Fruit fly (Drosophila melanogaster): Measurements from ENCODE around the gene dpy.

The dpy gene

DNA sequence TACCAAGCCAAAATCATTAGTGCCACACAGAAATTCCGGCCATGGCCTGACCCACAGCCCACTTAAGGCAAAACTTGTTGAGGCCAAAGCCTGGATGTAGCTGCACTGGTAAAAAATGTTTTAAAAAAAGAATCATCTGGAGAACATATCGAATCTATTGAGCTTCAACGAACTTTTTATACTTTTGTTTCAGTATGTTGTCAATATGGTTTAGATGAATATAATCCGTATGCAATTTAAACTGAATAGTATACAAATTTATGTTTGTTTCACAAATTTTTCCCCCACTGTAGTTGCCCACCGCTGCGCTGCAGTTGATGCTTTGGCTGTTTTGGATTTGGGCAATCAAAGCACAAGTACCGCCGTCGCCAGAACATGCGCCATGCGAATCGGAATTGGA lies 21.3 kb upstream of the dpy start (continued):
- TF ChIP-seq Sox14 (GFP tag; optimal IDR thresholded peaks at IDR 0.05) (peak; percentile 16), vri (GFP tag; optimal IDR thresholded peaks at IDR 0.05) (peak; percentile 16), Gug (GFP tag; IDR thresholded peaks at IDR 0.05) (no peak), net (GFP tag; optimal IDR thresholded peaks at IDR 0.05) (peak; percentile 11), CG3032 (tag; optimal IDR thresholded peaks at IDR 0.05) (no peak), Sox102F (GFP tag; optimal IDR thresholded peaks at IDR 0.05) (peak; percentile 22), Ets21C (GFP tag; optimal IDR thresholded peaks at IDR 0.05) (no peak), svp (GFP tag) (peak; percentile 70), CG10669 (GFP tag; optimal IDR thresholded peaks at IDR 0.05) (no peak), fkh (GFP tag; optimal IDR thresholded peaks at IDR 0.05) (no peak), Met (GFP tag; optimal IDR thresholded peaks at IDR 0.05) (peak; percentile 45), Lpt (GFP tag; optimal IDR thresholded peaks at IDR 0.05) (peak; percentile 27), esn (GFP tag; optimal IDR thresholded peaks at IDR 0.05) (peak; percentile 18), CG9139 (GFP tag; optimal IDR thresholded peaks at IDR 0.05) (no peak), CG31627 (GFP tag; optimal IDR thresholded peaks at IDR 0.05) (peak; percentile 14), CG6792 (GFP tag; optimal IDR thresholded peaks at IDR 0.05) (no peak), eg (GFP tag; IDR thresholded peaks at IDR 0.05) (0 out of 3 replicates have a peak, but pooled peaks have one; percentile 22), CG11762 (GFP tag; optimal IDR thresholded peaks at IDR 0.05; ENCODE audit: insufficient read depth) (no peak), Hr4 (GFP tag; optimal IDR thresholded peaks at IDR 0.05) (peak; percentile 58), lz (GFP tag; optimal IDR thresholded peaks at IDR 0.05) (no peak), acj6 (GFP tag; optimal IDR thresholded peaks at IDR 0.05) (peak; percentile 15), CG11902 (GFP tag; optimal IDR thresholded peaks at IDR 0.05) (no peak)

DNA sequence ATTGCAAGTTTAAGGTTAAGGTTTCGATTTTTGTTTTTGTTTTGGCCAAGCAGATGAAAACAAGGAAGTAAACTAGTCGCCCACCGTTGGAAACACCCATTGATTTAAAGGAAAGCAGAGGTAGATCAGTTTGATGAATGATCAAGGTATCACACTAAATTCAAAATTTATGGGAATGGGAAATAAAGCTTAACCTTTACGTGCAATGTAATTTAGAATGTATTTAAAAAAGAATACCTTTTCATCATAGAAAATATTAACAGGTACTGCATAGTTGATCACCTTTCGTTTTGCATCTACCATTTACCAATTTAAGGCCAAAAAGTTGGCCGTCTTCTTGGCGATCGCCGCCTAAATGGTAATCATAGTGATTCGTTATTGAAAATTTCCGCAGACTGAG lies 18.9 kb upstream of the dpy start:
- peak; percentile 34 for TF ChIP-seq Eip75B (GFP tag; optimal IDR thresholded peaks at IDR 0.05)
- TF ChIP-seq Lpt (GFP tag; optimal IDR thresholded peaks at IDR 0.05), result peak; percentile 29
- peak; percentile 14 for TF ChIP-seq esn (GFP tag; optimal IDR thresholded peaks at IDR 0.05)
- TF ChIP-seq ss (GFP tag; optimal IDR thresholded peaks at IDR 0.05), result no peak
- no peak for TF ChIP-seq Blimp-1 (GFP tag; optimal IDR thresholded peaks at IDR 0.05)
- TF ChIP-seq CG6276 (GFP tag; optimal IDR thresholded peaks at IDR 0.05), result no peak
- TF ChIP-seq eg (GFP tag; IDR thresholded peaks at IDR 0.05), result peak; percentile 44; the same call in 1 of the 3 replicates
- peak; percentile 30; the same call in 1 of the 3 replicates for TF ChIP-seq CG8119 (GFP tag; IDR thresholded peaks at IDR 0.05)
- peak; percentile 50 for TF ChIP-seq achi (GFP tag; optimal IDR thresholded peaks at IDR 0.05)
- TF ChIP-seq fd85E (GFP tag; optimal IDR thresholded peaks at IDR 0.05), result no peak
- peak; percentile 55; the same call in 2 of the 3 replicates for TF ChIP-seq CG6163 (GFP tag; IDR thresholded peaks at IDR 0.05)
- peak; percentile 61 for TF ChIP-seq CG15336 (GFP tag; IDR thresholded peaks at IDR 0.05)
- TF ChIP-seq CG32006 (GFP tag; optimal IDR thresholded peaks at IDR 0.05), result peak; percentile 64
- peak; percentile 65 for TF ChIP-seq Eip78C (GFP tag)
- no peak for TF ChIP-seq CG3032 (tag; optimal IDR thresholded peaks at IDR 0.05)
- no peak for TF ChIP-seq Ets96B (tag; optimal IDR thresholded peaks at IDR 0.05)
- TF ChIP-seq Sox102F (GFP tag; optimal IDR thresholded peaks at IDR 0.05), result no peak
- TF ChIP-seq Sox14 (GFP tag; optimal IDR thresholded peaks at IDR 0.05), result peak; percentile 35
- no peak for TF ChIP-seq CG6854 (GFP tag; optimal IDR thresholded peaks at IDR 0.05)
- TF ChIP-seq OdsH (GFP tag; optimal IDR thresholded peaks at IDR 0.05), result peak; percentile 19
- no peak for TF ChIP-seq Met (GFP tag; optimal IDR thresholded peaks at IDR 0.05)
- TF ChIP-seq topi (GFP tag; optimal IDR thresholded peaks at IDR 0.05), result no peak
- no peak for TF ChIP-seq fd59A (GFP tag; optimal IDR thresholded peaks at IDR 0.05)
- TF ChIP-seq Hr39 (GFP tag; optimal IDR thresholded peaks at IDR 0.05), result peak; percentile 28
- no peak for TF ChIP-seq CG8632 (GFP tag; optimal IDR thresholded peaks at IDR 0.05)
- no peak for TF ChIP-seq Ets21C (GFP tag; optimal IDR thresholded peaks at IDR 0.05)
- no peak for TF ChIP-seq Gug (GFP tag; IDR thresholded peaks at IDR 0.05)
- peak; percentile 39 for TF ChIP-seq CG3919 (GFP tag; optimal IDR thresholded peaks at IDR 0.05)
- peak; percentile 47 for TF ChIP-seq svp (GFP tag)
- TF ChIP-seq Smox (GFP tag; optimal IDR thresholded peaks at IDR 0.05), result no peak
- peak; percentile 45 for TF ChIP-seq CG10631 (GFP tag; optimal IDR thresholded peaks at IDR 0.05)
- TF ChIP-seq CG4318 (GFP tag; optimal IDR thresholded peaks at IDR 0.05), result peak; percentile 10
- TF ChIP-seq Hr4 (GFP tag; optimal IDR thresholded peaks at IDR 0.05), result peak; percentile 64
- peak; percentile 30 for TF ChIP-seq acj6 (GFP tag; optimal IDR thresholded peaks at IDR 0.05)
- no peak for TF ChIP-seq dac (GFP tag; optimal IDR thresholded peaks at IDR 0.05)
- no peak for TF ChIP-seq salr (GFP tag; optimal IDR thresholded peaks at IDR 0.05)
- no peak for TF ChIP-seq dsx (GFP tag; optimal IDR thresholded peaks at IDR 0.05; ENCODE audit: poor library complexity, severe bottlenecking)
- TF ChIP-seq pdm3 (GFP tag; optimal IDR thresholded peaks at IDR 0.05), result peak; percentile 14
- no peak for TF ChIP-seq CG16779 (tag; optimal IDR thresholded peaks at IDR 0.05)

Measured in whole organism, prepupa.